Worm (Caenorhabditis elegans) whole organism, mixed stage, embryonic: ENCODE results near the gene F59B2.15.

Experiments
- nhr-237 ChIP-seq: fragments of 150-350 bp; optimal IDR thresholded peaks from 2 replicates; lab custom pipeline; 2014; ENCODE audit warnings: missing biosample characterization, missing genetic modification characterization
- snpc-4 ChIP-seq: fragments of 150-350 bp; optimal IDR thresholded peaks from 2 replicates; lab custom pipeline; 2014; ENCODE audit warnings: missing biosample characterization, missing genetic modification characterization
- unc-39 ChIP-seq: fragments of 150-350 bp; optimal IDR thresholded peaks from 2 replicates; lab custom pipeline; 2014; ENCODE audit warnings: missing biosample characterization, missing genetic modification characterization

DNA sequence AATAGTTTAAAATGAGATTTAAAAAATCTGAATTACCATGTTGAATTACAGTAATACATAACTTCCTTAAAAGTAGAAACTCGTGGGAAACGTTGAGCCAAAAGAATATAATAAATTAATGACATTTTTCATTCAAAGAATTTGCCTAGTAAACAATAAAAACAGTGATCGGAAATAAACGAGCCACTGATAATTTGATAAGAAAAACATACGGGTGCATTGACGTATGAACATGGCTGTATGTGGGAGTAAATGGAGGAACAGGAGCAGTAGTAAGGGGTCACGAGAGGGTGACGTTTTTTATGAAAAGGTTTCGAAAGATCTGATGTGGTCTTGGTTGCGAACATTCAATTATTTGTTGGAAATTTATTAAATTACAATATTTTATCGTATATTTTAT, 28.4 kb upstream of the F59B2.15 start:
- no peak for TF ChIP-seq unc-39
- TF ChIP-seq nhr-237, result no peak
- TF ChIP-seq snpc-4 (tag; lab: Kevin White, UChicago), result no peak
